Worm (Caenorhabditis elegans) whole organism, mixed stage, embryonic: ENCODE data around the gene frpr-3.

Experiments
- M03D4.4 ChIP-seq: sonication (generic microtip); optimal IDR thresholded peaks from 2 replicates; lab custom pipeline; 2017; ENCODE audit warnings: mild to moderate bottlenecking, missing genetic modification characterization, missing compliant biosample characterization
- bed-3 ChIP-seq: fragments of 200-800 bp; sonication (Bioruptor generic); optimal IDR thresholded peaks from 3 replicates; lab custom pipeline; 2018; ENCODE audit warnings: mild to moderate bottlenecking, missing genetic modification characterization, moderate library complexity, missing compliant biosample characterization
- blmp-1 ChIP-seq: fragments of 150-350 bp; optimal IDR thresholded peaks from 2 replicates; lab custom pipeline; 2014; ENCODE audit warnings: missing biosample characterization, missing genetic modification characterization
- ceh-39 ChIP-seq: fragments of 150-350 bp; optimal IDR thresholded peaks from 2 replicates; lab custom pipeline; 2014; ENCODE audit warnings: missing biosample characterization, missing genetic modification characterization
- ceh-43 ChIP-seq: fragments of 200-800 bp; sonication (Bioruptor generic); optimal IDR thresholded peaks from 2 replicates; lab custom pipeline; 2018; ENCODE audit warnings: mild to moderate bottlenecking, missing genetic modification characterization, moderate library complexity, missing compliant biosample characterization
- ceh-83 ChIP-seq: fragments of 200-800 bp; sonication (Bioruptor generic); optimal IDR thresholded peaks from 2 replicates; lab custom pipeline; 2018; ENCODE audit warnings: mild to moderate bottlenecking, missing genetic modification characterization, missing compliant biosample characterization
- ces-1 ChIP-seq: fragments of 150-350 bp; optimal IDR thresholded peaks from 2 replicates; lab custom pipeline; 2014; ENCODE audit warnings: missing biosample characterization, missing genetic modification reagents, missing genetic modification characterization
- cnd-1 ChIP-seq: fragments of 200-800 bp; sonication (Bioruptor generic); optimal IDR thresholded peaks from 2 replicates; lab custom pipeline; 2018; ENCODE audit warnings: mild to moderate bottlenecking, missing genetic modification characterization, missing compliant biosample characterization
- drap-1 ChIP-seq: fragments of 200-800 bp; sonication (Bioruptor generic); optimal IDR thresholded peaks from 3 replicates; lab custom pipeline; 2018; ENCODE audit warnings: mild to moderate bottlenecking, missing genetic modification characterization, missing compliant biosample characterization
- elt-1 ChIP-seq: sonication (generic microtip); optimal IDR thresholded peaks from 2 replicates; lab custom pipeline; 2017; ENCODE audit warnings: missing genetic modification characterization, mild to moderate bottlenecking, missing compliant biosample characterization, antibody characterized with exemption, moderate library complexity, borderline replicate concordance; ENCODE audit not compliant: insufficient read depth
- elt-3 ChIP-seq: fragments of 150-350 bp; optimal IDR thresholded peaks from 2 replicates; lab custom pipeline; 2014; ENCODE audit warnings: missing biosample characterization, missing genetic modification characterization
- ham-2 ChIP-seq: fragments of 200-800 bp; sonication (Bioruptor generic); optimal IDR thresholded peaks from 2 replicates; lab custom pipeline; 2018; ENCODE audit warnings: mild to moderate bottlenecking, missing genetic modification characterization, missing compliant biosample characterization
- hlh-1 ChIP-seq: fragments of 150-350 bp; optimal IDR thresholded peaks from 2 replicates; lab custom pipeline; 2014; ENCODE audit warnings: missing biosample characterization, missing genetic modification reagents, missing genetic modification characterization
- lsy-2 ChIP-seq: fragments of 150-350 bp; optimal IDR thresholded peaks from 2 replicates; lab custom pipeline; 2014; ENCODE audit warnings: missing biosample characterization, missing genetic modification characterization
- mab-5 ChIP-seq: fragments of 150-350 bp; optimal IDR thresholded peaks from 2 replicates; lab custom pipeline; 2014; ENCODE audit warnings: missing biosample characterization, missing genetic modification characterization
- mep-1 ChIP-seq: fragments of 150-350 bp; optimal IDR thresholded peaks from 2 replicates; lab custom pipeline; 2017; ENCODE audit warnings: missing biosample characterization, missing genetic modification reagents, missing genetic modification characterization, inconsistent platforms
- mls-2 ChIP-seq: sonication (generic microtip); optimal IDR thresholded peaks from 2 replicates; lab custom pipeline; 2016; ENCODE audit warnings: mild to moderate bottlenecking, missing genetic modification characterization, moderate library complexity, missing compliant biosample characterization
- nhr-12 ChIP-seq: fragments of 150-350 bp; optimal IDR thresholded peaks from 2 replicates; lab custom pipeline; 2014; ENCODE audit warnings: missing biosample characterization, missing genetic modification characterization
- nhr-2 ChIP-seq: fragments of 150-350 bp; optimal IDR thresholded peaks from 2 replicates; lab custom pipeline; 2014; ENCODE audit warnings: missing biosample characterization, missing genetic modification characterization
- nhr-237 ChIP-seq: fragments of 150-350 bp; optimal IDR thresholded peaks from 2 replicates; lab custom pipeline; 2014; ENCODE audit warnings: missing biosample characterization, missing genetic modification characterization
- nhr-28 ChIP-seq: fragments of 150-350 bp; optimal IDR thresholded peaks from 2 replicates; lab custom pipeline; 2014; ENCODE audit warnings: missing biosample characterization, missing genetic modification characterization
- nhr-76 ChIP-seq: sonication (generic microtip); optimal IDR thresholded peaks from 2 replicates; lab custom pipeline; 2017; ENCODE audit warnings: missing biosample characterization, missing genetic modification characterization
- sem-2 ChIP-seq: fragments of 200-800 bp; sonication (Bioruptor generic); optimal IDR thresholded peaks from 2 replicates; lab custom pipeline; 2018; ENCODE audit warnings: mild to moderate bottlenecking, missing genetic modification characterization, missing compliant biosample characterization
- snpc-4 ChIP-seq: fragments of 150-350 bp; optimal IDR thresholded peaks from 2 replicates; lab custom pipeline; 2014; ENCODE audit warnings: missing biosample characterization, missing genetic modification characterization
- sptf-1 ChIP-seq: sonication (generic microtip); optimal IDR thresholded peaks from 2 replicates; lab custom pipeline; 2017; ENCODE audit warnings: mild to moderate bottlenecking, missing genetic modification characterization, moderate library complexity, missing compliant biosample characterization
- tbx-8 ChIP-seq: fragments of 200-800 bp; sonication (Bioruptor generic); optimal IDR thresholded peaks from 2 replicates; lab custom pipeline; 2018; ENCODE audit warnings: mild to moderate bottlenecking, missing genetic modification characterization, moderate library complexity, missing compliant biosample characterization
- unc-120 ChIP-seq: sonication (generic microtip); optimal IDR thresholded peaks from 2 replicates; lab custom pipeline; 2017; ENCODE audit warnings: missing genetic modification characterization, missing compliant biosample characterization; ENCODE audit not compliant: poor library complexity, severe bottlenecking
- unc-39 ChIP-seq: fragments of 150-350 bp; optimal IDR thresholded peaks from 2 replicates; lab custom pipeline; 2014; ENCODE audit warnings: missing biosample characterization, missing genetic modification characterization
- unc-62 ChIP-seq: fragments of 150-350 bp; optimal IDR thresholded peaks from 2 replicates; lab custom pipeline; 2014; ENCODE audit warnings: missing biosample characterization, missing genetic modification reagents, missing genetic modification characterization
- zip-8 ChIP-seq: fragments of 150-350 bp; optimal IDR thresholded peaks from 2 replicates; lab custom pipeline; 2014; ENCODE audit warnings: missing biosample characterization, missing genetic modification characterization
- ztf-11 ChIP-seq: fragments of 150-350 bp; optimal IDR thresholded peaks from 2 replicates; lab custom pipeline; 2014; ENCODE audit warnings: missing biosample characterization, missing genetic modification characterization

frpr-3 gene

DNA sequence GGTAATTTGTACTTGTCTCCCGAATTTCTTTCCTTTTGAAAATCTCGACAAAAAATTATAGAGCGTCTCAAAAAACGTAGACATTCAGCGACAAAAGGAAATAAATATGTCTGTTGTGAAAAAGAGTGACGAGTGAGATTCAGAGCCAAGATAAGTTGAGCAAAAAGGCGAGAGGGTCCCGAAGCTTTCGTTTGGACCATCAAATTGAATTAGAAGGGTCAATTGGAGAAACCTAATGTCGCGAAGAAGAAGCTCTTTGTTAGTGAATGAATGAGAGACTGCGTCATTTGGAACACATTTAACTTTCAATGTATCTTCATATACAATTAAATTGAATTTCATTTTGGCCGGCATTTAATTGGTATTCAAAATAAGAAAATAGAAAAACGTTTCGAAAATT is 45.4 kb downstream of the frpr-3 start:
- TF ChIP-seq lsy-2 = no peak
- TF ChIP-seq elt-1 (tag; lab: Kevin White, UChicago) = no peak
- no peak for TF ChIP-seq ceh-83 (GFP tag; lab: Kevin White, UChicago)
- no peak for TF ChIP-seq sem-2 (GFP tag; lab: Kevin White, UChicago)
- peak; percentile 97 for TF ChIP-seq ces-1 (GFP tag; lab: Kevin White, UChicago)
- TF ChIP-seq mab-5 (tag; lab: Kevin White, UChicago) = no peak
- TF ChIP-seq unc-62 (GFP tag; lab: Kevin White, UChicago) = no peak
- TF ChIP-seq cnd-1 (tag; lab: Kevin White, UChicago) = no peak

ce11 chrV:7819585-7819984 is 48.5 kb downstream of the frpr-3 start:
- peak; percentile 68 for TF ChIP-seq ces-1 (GFP tag; lab: Kevin White, UChicago)
- no peak for TF ChIP-seq bed-3

- TF ChIP-seq ceh-83 (GFP tag; lab: Kevin White, UChicago) (no peak), blmp-1 (tag; lab: Kevin White, UChicago) (no peak), lsy-2 (peak; percentile 20), nhr-28 (tag; lab: Kevin White, UChicago) (no peak), zip-8 (tag; lab: Kevin White, UChicago) (no peak), nhr-12 (no peak), unc-62 (GFP tag; lab: Kevin White, UChicago) (no peak), ceh-43 (GFP tag; lab: Kevin White, UChicago) (peak; percentile 61), nhr-237 (peak; percentile 43), ceh-39 (tag; lab: Kevin White, UChicago) (no peak), M03D4.4 (tag; lab: Kevin White, UChicago) (no peak), mep-1 (tag; lab: Kevin White, UChicago) (peak; percentile 32), ces-1 (GFP tag; lab: Kevin White, UChicago) (peak; percentile 80), cnd-1 (tag; lab: Kevin White, UChicago) (no peak)
Measured at ce11 chrV:7820270-7820669, 49.2 kb downstream of the frpr-3 start, which contains the start of gene lbp-4. Gene lbp-4 (plus strand): TSS chrV:7820578.

DNA sequence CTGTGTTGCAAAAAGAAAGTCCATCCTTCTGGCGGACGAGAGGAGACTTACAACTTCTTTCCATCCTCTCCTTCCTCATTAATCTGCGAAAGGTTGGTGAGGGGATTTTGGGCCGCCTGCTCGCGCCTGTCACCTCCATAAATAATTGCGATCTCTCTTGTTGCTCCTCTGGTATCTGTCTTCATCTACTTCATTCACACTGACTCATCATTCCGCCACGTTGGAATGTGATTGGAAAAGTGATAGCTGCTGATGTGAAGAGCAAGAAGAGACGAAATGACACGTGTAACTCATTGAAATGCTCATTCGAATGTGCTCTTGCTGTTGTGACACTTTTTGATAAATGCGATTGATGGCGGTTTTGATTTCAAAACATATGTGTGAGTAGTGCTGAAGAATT is 51.6 kb downstream of the frpr-3 start:
- TF ChIP-seq drap-1 (no peak), ceh-83 (GFP tag; lab: Kevin White, UChicago) (no peak), elt-3 (tag; lab: Kevin White, UChicago) (no peak), nhr-28 (tag; lab: Kevin White, UChicago) (no peak), tbx-8 (GFP tag; lab: Kevin White, UChicago) (no peak), ces-1 (GFP tag; lab: Kevin White, UChicago) (no peak), unc-62 (GFP tag; lab: Kevin White, UChicago) (peak; percentile 99), ham-2 (GFP tag; lab: Kevin White, UChicago) (no peak), ztf-11 (tag; lab: Kevin White, UChicago) (no peak), lsy-2 (no peak), mls-2 (tag; lab: Kevin White, UChicago) (no peak), unc-39 (tag; lab: Kevin White, UChicago) (no peak), sptf-1 (tag; lab: Kevin White, UChicago) (no peak), unc-120 (tag; lab: Kevin White, UChicago) (peak; percentile 92), hlh-1 (tag; lab: Kevin White, UChicago) (peak; percentile 99), nhr-76 (tag; lab: Kevin White, UChicago) (no peak), nhr-2 (no peak), snpc-4 (tag; lab: Kevin White, UChicago) (no peak), M03D4.4 (tag; lab: Kevin White, UChicago) (peak; percentile 45), mab-5 (tag; lab: Kevin White, UChicago) (peak; percentile 68)
